Worm (Caenorhabditis elegans): ENCODE results near the gene txt-19.

DNA sequence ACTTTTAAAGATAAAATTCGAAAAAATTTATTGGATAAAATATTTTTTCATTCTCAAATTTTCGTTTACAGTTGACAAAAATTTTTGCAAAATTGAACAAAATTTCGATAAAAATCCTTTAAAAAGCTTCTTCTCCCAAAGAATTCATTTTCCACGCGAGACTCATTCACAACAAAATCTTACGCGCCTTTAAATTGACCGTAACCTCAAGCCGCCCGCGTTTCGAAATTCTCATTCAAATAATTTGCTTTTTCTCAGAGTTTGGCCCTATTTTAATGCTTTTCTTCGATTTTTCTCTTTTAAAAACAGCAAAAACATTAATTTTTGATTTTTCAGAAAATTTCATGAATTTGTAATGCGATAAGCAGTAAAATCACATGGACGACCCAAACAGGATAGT lies 40.1 kb upstream of the txt-19 start, which contains the start of gene F07C6.4:
- TF ChIP-seq tbx-37 (GFP tag; conservative IDR thresholded peaks at IDR 0.05) (no peak), sea-1 (GFP tag; conservative IDR thresholded peaks at IDR 0.05) (no peak), pes-1 (GFP tag; IDR thresholded peaks at IDR 0.05) (no peak), hmg-4 (GFP tag; optimal IDR thresholded peaks at IDR 0.05) (no peak), ets-7 (tag; optimal IDR thresholded peaks at IDR 0.05) (no peak), ama-1 (optimal IDR thresholded peaks at IDR 0.05) (no peak), B0310.2 (tag; optimal IDR thresholded peaks at IDR 0.05) (no peak), scrt-1 (GFP tag; IDR thresholded peaks at IDR 0.05) (no peak), tra-4 (tag; optimal IDR thresholded peaks at IDR 0.05) (no peak)
